Worm (Caenorhabditis elegans) whole organism, L1 larva: ENCODE measurements around the gene T21B4.3.

Source experiments
- C04F5.9 ChIP-seq: sonication (generic microtip); optimal IDR thresholded peaks from 2 replicates; lab custom pipeline; 2016; ENCODE audit warnings: missing genetic modification characterization, missing compliant biosample characterization
- C16A3.4 ChIP-seq: fragments of 150-350 bp; optimal IDR thresholded peaks from 2 replicates; lab custom pipeline; 2014; ENCODE audit warnings: missing biosample characterization, missing genetic modification characterization
- F16B12.6 ChIP-seq: fragments of 150-350 bp; optimal IDR thresholded peaks from 2 replicates; lab custom pipeline; 2014; ENCODE audit warnings: missing biosample characterization, missing genetic modification characterization
- Y116A8C.19 ChIP-seq: sonication (generic microtip); optimal IDR thresholded peaks from 2 replicates; lab custom pipeline; 2016; ENCODE audit warnings: missing compliant biosample characterization, missing genetic modification characterization, borderline replicate concordance
- aha-1 ChIP-seq: fragments of 150-350 bp; optimal IDR thresholded peaks from 2 replicates; lab custom pipeline; 2014; ENCODE audit warnings: missing biosample characterization, missing genetic modification characterization
- alr-1 ChIP-seq: fragments of 200-800 bp; sonication (Bioruptor generic); optimal IDR thresholded peaks from 2 replicates; lab custom pipeline; 2018; ENCODE audit warnings: borderline replicate concordance, mild to moderate bottlenecking, missing genetic modification characterization, missing compliant biosample characterization
- ama-1 ChIP-seq: fragments of 150-350 bp; optimal IDR thresholded peaks from 2 replicates; lab custom pipeline; 2014
- ceh-63 ChIP-seq: fragments of 200-800 bp; sonication (Bioruptor generic); optimal IDR thresholded peaks from 2 replicates; lab custom pipeline; 2018; ENCODE audit warnings: mild to moderate bottlenecking, missing genetic modification characterization, missing compliant biosample characterization
- ceh-88 ChIP-seq: fragments of 200-800 bp; sonication (Bioruptor generic); IDR thresholded peaks from 2 replicates; pipeline ENCODE4 v1.3.6; 2022; ENCODE audit warnings: missing genetic modification characterization, missing compliant biosample characterization
- ces-1 ChIP-seq: fragments of 150-350 bp; optimal IDR thresholded peaks from 2 replicates; lab custom pipeline; 2014; ENCODE audit warnings: missing biosample characterization, missing genetic modification reagents, missing genetic modification characterization
- dsc-1 ChIP-seq: sonication (generic microtip); optimal IDR thresholded peaks from 2 replicates; lab custom pipeline; 2016; ENCODE audit warnings: mild to moderate bottlenecking, missing genetic modification characterization, missing compliant biosample characterization
- efl-1 ChIP-seq, 4 experiments: fragments of 150-350 bp; optimal IDR thresholded peaks in 3 of 4; peaks in 1 of 4; 1 replicate in 1 of 4; 2 replicates in 3 of 4; lab custom pipeline; 2014; ENCODE audit warnings: missing biosample characterization in 2 of 4, missing genetic modification characterization in 2 of 4, missing genetic modification reagents in 2 of 4
- egl-13 ChIP-seq: sonication (generic microtip); optimal IDR thresholded peaks from 2 replicates; lab custom pipeline; 2016; ENCODE audit warnings: missing genotype, missing genetic modification reagents, missing genetic modification characterization, missing compliant biosample characterization
- elt-3 ChIP-seq, 6 experiments: fragments of 150-350 bp in 1 of 6; sonication (generic microtip); optimal IDR thresholded peaks; 2 replicates each; lab custom pipeline; 2017 to 2018; ENCODE audit warnings: missing biosample characterization in 6 of 6, missing genetic modification characterization in 6 of 6, inconsistent platforms in 1 of 6
- fkh-4 ChIP-seq: sonication (generic microtip); optimal IDR thresholded peaks from 2 replicates; lab custom pipeline; 2016; ENCODE audit warnings: missing compliant biosample characterization, missing genetic modification characterization, borderline replicate concordance
- fkh-8 ChIP-seq: sonication (generic microtip); optimal IDR thresholded peaks from 2 replicates; lab custom pipeline; 2016; ENCODE audit warnings: mild to moderate bottlenecking, missing genetic modification characterization, missing compliant biosample characterization
- fos-1 ChIP-seq: fragments of 150-350 bp; optimal IDR thresholded peaks from 2 replicates; lab custom pipeline; 2014; ENCODE audit warnings: missing biosample characterization, missing genetic modification characterization
- isw-1 ChIP-seq: fragments of 200-800 bp; sonication (Bioruptor generic); IDR thresholded peaks from 2 replicates; pipeline ENCODE4 v1.3.6; 2022; ENCODE audit warnings: missing genetic modification characterization, missing compliant biosample characterization
- jun-1 ChIP-seq: fragments of 150-350 bp; optimal IDR thresholded peaks from 2 replicates; lab custom pipeline; 2014; ENCODE audit warnings: missing biosample characterization, missing genetic modification reagents, missing genetic modification characterization
- lin-13 ChIP-seq: fragments of 150-350 bp; optimal IDR thresholded peaks from 2 replicates; lab custom pipeline; 2014; ENCODE audit warnings: missing biosample characterization, missing genetic modification reagents, missing genetic modification characterization
- lin-15B ChIP-seq: fragments of 150-350 bp; sonication (generic microtip); optimal IDR thresholded peaks from 3 replicates; lab custom pipeline; 2014; ENCODE audit warnings: missing biosample characterization, missing genetic modification characterization
- lir-3 ChIP-seq: sonication (generic microtip); optimal IDR thresholded peaks from 2 replicates; lab custom pipeline; 2016; ENCODE audit warnings: mild to moderate bottlenecking, missing genetic modification characterization, moderate library complexity, missing compliant biosample characterization; ENCODE audit not compliant: poor library complexity
- lsy-2 ChIP-seq, 2 experiments: fragments of 150-350 bp; optimal IDR thresholded peaks; 2 replicates each; lab custom pipeline; 2014; ENCODE audit warnings: missing biosample characterization in 2 of 2, missing genetic modification characterization in 2 of 2
- mab-9 ChIP-seq: fragments of 200-800 bp; sonication (Bioruptor generic); IDR thresholded peaks from 2 replicates; pipeline ENCODE4 v1.3.6; 2022; ENCODE audit warnings: missing genetic modification reagents, missing genetic modification characterization, missing compliant biosample characterization
- mef-2 ChIP-seq: fragments of 150-350 bp; optimal IDR thresholded peaks from 2 replicates; lab custom pipeline; 2014; ENCODE audit warnings: missing biosample characterization, missing genetic modification characterization
- mep-1 ChIP-seq: fragments of 150-350 bp; optimal IDR thresholded peaks from 2 replicates; lab custom pipeline; 2014; ENCODE audit warnings: missing biosample characterization, missing genetic modification characterization
- nhr-11 ChIP-seq: fragments of 150-350 bp; optimal IDR thresholded peaks from 2 replicates; lab custom pipeline; 2014; ENCODE audit warnings: missing biosample characterization, missing genetic modification characterization
- nhr-28 ChIP-seq: fragments of 150-350 bp; optimal IDR thresholded peaks from 2 replicates; lab custom pipeline; 2014; ENCODE audit warnings: missing biosample characterization, missing genetic modification characterization
- nhr-85 ChIP-seq: sonication (generic microtip); peaks from one replicate; lab custom pipeline; 2016; ENCODE audit warnings: missing genetic modification characterization, inconsistent platforms, missing compliant biosample characterization
- nhr-90 ChIP-seq: sonication (generic microtip); optimal IDR thresholded peaks from 2 replicates; lab custom pipeline; 2016; ENCODE audit warnings: mild to moderate bottlenecking, missing genetic modification characterization, missing compliant biosample characterization; ENCODE audit not compliant: poor library complexity
- pag-3 ChIP-seq: sonication (generic microtip); optimal IDR thresholded peaks from 2 replicates; lab custom pipeline; 2017; ENCODE audit warnings: missing genetic modification characterization, mild to moderate bottlenecking, missing compliant biosample characterization, antibody characterized with exemption, borderline replicate concordance; ENCODE audit not compliant: insufficient read depth
- pax-3 ChIP-seq: fragments of 200-800 bp; sonication (Bioruptor generic); optimal IDR thresholded peaks from 2 replicates; lab custom pipeline; 2018; ENCODE audit warnings: mild to moderate bottlenecking, missing genetic modification characterization, moderate library complexity, missing compliant biosample characterization
- pqm-1 ChIP-seq: sonication (generic microtip); optimal IDR thresholded peaks from 3 replicates; lab custom pipeline; 2017; ENCODE audit warnings: missing biosample characterization, missing genetic modification characterization
- rnt-1 ChIP-seq: sonication (generic microtip); optimal IDR thresholded peaks from 2 replicates; lab custom pipeline; 2016; ENCODE audit warnings: mild to moderate bottlenecking, missing genetic modification characterization, moderate library complexity, missing compliant biosample characterization
- snu-23 ChIP-seq: sonication (generic microtip); optimal IDR thresholded peaks from 2 replicates; lab custom pipeline; 2016; ENCODE audit warnings: missing genetic modification characterization, missing compliant biosample characterization
- sptf-1 ChIP-seq: fragments of 150-350 bp; optimal IDR thresholded peaks from 2 replicates; lab custom pipeline; 2014; ENCODE audit warnings: missing biosample characterization, missing genetic modification characterization
- swsn-7 ChIP-seq: sonication (generic microtip); optimal IDR thresholded peaks from 2 replicates; lab custom pipeline; 2016; ENCODE audit warnings: missing genetic modification characterization, missing compliant biosample characterization
- tbx-2 ChIP-seq: sonication (generic microtip); optimal IDR thresholded peaks from 2 replicates; lab custom pipeline; 2016; ENCODE audit warnings: missing genetic modification characterization, missing compliant biosample characterization
- unc-130 ChIP-seq: fragments of 150-350 bp; optimal IDR thresholded peaks from 2 replicates; lab custom pipeline; 2017; ENCODE audit warnings: missing biosample characterization, missing genetic modification characterization, inconsistent platforms
- unc-30 ChIP-seq: sonication (generic microtip); optimal IDR thresholded peaks from 2 replicates; lab custom pipeline; 2017; ENCODE audit warnings: missing biosample characterization, missing genetic modification characterization
- unc-98 ChIP-seq: fragments of 200-800 bp; sonication (Bioruptor generic); IDR thresholded peaks from 2 replicates; pipeline ENCODE4 v1.3.6; 2022; ENCODE audit warnings: missing genetic modification characterization, missing compliant biosample characterization
- vab-15 ChIP-seq: sonication (generic microtip); optimal IDR thresholded peaks from 2 replicates; lab custom pipeline; 2017; ENCODE audit warnings: missing genotype, mild to moderate bottlenecking, missing genetic modification characterization, missing compliant biosample characterization
- xbp-1 ChIP-seq: sonication (generic microtip); optimal IDR thresholded peaks from 2 replicates; lab custom pipeline; 2016; ENCODE audit warnings: missing genetic modification characterization, missing compliant biosample characterization
- ztf-4 ChIP-seq: fragments of 150-350 bp; optimal IDR thresholded peaks from 2 replicates; lab custom pipeline; 2014; ENCODE audit warnings: missing biosample characterization, missing genetic modification characterization

T21B4.3 gene

DNA sequence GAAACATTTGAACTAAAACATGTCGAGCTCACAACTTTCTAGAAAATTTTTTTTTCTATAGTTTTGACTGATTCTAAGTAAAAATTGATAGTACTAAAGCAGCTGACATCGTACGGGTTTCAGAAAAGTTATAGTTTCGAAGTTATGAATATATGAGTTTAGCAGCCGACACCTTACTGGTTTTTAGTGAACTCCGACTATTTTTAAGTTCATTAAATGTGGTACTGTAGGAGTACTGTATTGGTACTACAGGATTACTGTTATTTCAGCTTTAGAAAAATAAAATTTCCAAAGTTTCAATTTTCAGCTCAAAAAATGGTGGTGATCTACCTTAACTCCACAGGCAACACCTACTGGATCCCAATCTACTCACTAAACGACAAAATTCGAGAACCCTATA, 31.3 kb downstream of the T21B4.3 start, which contains the start of gene sre-37:
sre-37 (plus strand) TSS at position 301 of the 400 bp plus-strand sequence.
- TF ChIP-seq fos-1 (tag; lab: Kevin White, UChicago) (no peak), ceh-88 (GFP tag; lab: Robert Waterston, UW) (no peak), fkh-8 (tag; lab: Kevin White, UChicago) (no peak), ceh-63 (GFP tag; lab: Kevin White, UChicago) (no peak), unc-98 (no peak), aha-1 (tag; lab: Kevin White, UChicago) (no peak), pag-3 (tag; lab: Kevin White, UChicago) (no peak), F16B12.6 (no peak), lin-15B (tag; lab: Kevin White, UChicago) (no peak), nhr-85 (tag; lab: Kevin White, UChicago) (no peak), ama-1 (lab: Kevin White, UChicago) (no peak), nhr-90 (tag; lab: Kevin White, UChicago) (no peak), C16A3.4 (tag; lab: Kevin White, UChicago) (no peak), nhr-28 (tag; lab: Kevin White, UChicago) (no peak), rnt-1 (tag; lab: Kevin White, UChicago) (no peak), tbx-2 (tag; lab: Kevin White, UChicago) (no peak), ces-1 (GFP tag; lab: Kevin White, UChicago) (no peak)

DNA sequence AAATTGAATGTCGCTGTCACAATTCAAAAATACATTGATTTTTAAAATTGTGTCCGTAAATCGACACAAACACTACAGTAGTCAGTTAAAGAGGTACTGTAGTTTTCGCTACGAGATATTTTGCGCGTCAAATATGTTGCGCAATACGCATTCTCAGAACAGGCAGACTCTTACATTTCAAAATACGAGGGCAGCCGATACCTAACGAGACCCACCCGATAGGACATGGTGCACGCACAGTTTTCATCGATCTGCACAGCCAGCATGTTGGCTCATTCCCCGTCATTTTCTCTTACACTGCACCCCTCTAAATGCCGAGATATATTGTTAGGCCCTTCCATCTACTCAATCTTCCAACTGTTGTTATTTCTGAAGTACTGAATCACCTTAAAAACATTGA, 34.6 kb downstream of the T21B4.3 start, which contains the start of gene F15A4.2:
F15A4.2 (plus strand) TSS at position 301 of the 400 bp plus-strand sequence.
- no peak for TF ChIP-seq Y116A8C.19
- no peak for TF ChIP-seq pqm-1
- TF ChIP-seq fkh-8 (tag; lab: Kevin White, UChicago): no peak
- no peak for TF ChIP-seq C04F5.9 (tag; lab: Kevin White, UChicago)
- no peak for TF ChIP-seq sptf-1 (tag; lab: Kevin White, UChicago)
- no peak for TF ChIP-seq mab-9
- no peak for TF ChIP-seq isw-1 (GFP tag; lab: Robert Waterston, UW)
- TF ChIP-seq alr-1 (tag; lab: Kevin White, UChicago): no peak
- TF ChIP-seq lir-3 (tag; lab: Kevin White, UChicago): no peak
- TF ChIP-seq nhr-28 (tag; lab: Kevin White, UChicago): no peak
- TF ChIP-seq mep-1 (tag; lab: Kevin White, UChicago): no peak
- no peak for TF ChIP-seq egl-13 (tag; lab: Kevin White, UChicago)
- no peak for TF ChIP-seq snu-23 (GFP tag; lab: Kevin White, UChicago)
- no peak for TF ChIP-seq dsc-1 (tag; lab: Kevin White, UChicago)
- TF ChIP-seq vab-15 (tag; lab: Kevin White, UChicago): no peak
- TF ChIP-seq C16A3.4 (tag; lab: Kevin White, UChicago): no peak

DNA sequence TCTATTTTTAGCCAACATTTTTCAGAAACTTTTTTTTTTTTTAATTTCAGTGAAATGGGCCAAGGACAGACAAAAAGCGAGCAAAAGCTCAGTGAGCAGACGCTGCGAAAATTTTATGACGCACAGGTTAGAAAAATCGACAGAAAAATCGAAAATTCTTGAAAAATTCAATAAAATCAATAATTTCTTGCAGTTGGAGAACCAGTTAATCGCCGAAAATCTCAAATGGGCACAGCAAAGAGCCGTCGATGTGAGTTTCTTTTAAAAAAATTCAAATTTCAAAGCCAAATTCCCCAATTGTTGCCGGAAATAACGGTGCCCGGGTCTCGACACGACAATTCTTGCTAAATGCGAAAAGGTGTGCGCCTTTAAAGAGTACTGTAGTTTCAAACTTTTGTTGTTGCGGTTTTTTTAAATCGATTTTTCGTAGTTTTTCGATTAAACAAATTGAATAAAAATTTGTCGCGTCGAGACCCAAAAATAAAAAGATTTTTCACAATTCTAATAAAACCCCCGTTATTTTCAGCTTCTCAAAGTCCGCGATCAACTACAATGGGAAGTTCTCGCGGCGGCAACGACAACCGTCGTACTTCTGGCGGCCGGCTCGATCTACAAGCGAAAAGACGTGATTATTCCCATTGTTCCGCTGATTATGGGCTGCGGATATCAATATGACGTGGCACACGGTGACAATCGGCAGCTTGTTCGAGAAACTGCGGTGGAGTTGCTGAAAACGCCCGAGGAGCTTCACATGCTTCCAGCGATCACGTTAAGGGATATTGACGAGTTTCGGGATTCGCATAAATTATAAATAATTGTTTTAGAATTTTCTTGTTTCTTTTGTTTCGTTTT, 36.1 kb downstream of the T21B4.3 start, which contains the start of gene tag-280:
tag-280 (plus strand) TSS at position 51 of the 852 bp plus-strand sequence.
- no peak for TF ChIP-seq swsn-7 (tag; lab: Kevin White, UChicago)
- no peak for TF ChIP-seq efl-1 (optimal IDR thresholded peaks at IDR 0.05; lab: Kevin White, UChicago)
- TF ChIP-seq efl-1 (GFP tag; optimal IDR thresholded peaks at IDR 0.05 in 1 of 2; lab: Kevin White, UChicago): peak in 1 of 2 experiments; percentile 59

DNA sequence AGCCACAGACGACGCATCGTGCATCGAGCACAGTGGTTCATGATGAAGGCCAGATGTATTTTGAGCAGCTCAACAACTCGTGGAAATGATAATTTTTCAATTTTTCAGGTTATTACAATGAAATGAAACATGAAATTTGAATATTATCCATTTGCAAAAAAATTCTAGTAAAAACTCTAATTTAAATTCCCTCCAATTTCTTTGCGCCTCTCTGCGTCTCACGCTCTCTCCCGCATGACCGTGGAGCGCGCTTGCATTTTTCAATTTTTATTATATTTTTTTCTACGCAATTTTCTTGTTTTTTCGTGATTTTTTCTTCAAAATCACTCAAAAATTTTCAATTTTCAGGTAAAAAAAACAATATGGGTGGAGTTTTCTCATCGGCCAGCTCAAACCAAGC, 37.5 kb downstream of the T21B4.3 start, which contains the start of gene tag-281:
tag-281 (plus strand) TSS at position 340 of the 400 bp plus-strand sequence.
- peak; percentile 87 for TF ChIP-seq xbp-1
- TF ChIP-seq egl-13 (tag; lab: Kevin White, UChicago): peak; percentile 72
- TF ChIP-seq isw-1 (GFP tag; lab: Robert Waterston, UW): peak; percentile 87
- peak; percentile 54; the same call in 1 of the 2 replicates for TF ChIP-seq mab-9
- peak; percentile 86 for TF ChIP-seq lin-13 (GFP tag; lab: Kevin White, UChicago)
- no peak for TF ChIP-seq sptf-1 (tag; lab: Kevin White, UChicago)
- peak; percentile 91 for TF ChIP-seq rnt-1 (tag; lab: Kevin White, UChicago)
- TF ChIP-seq unc-30: no peak
- peak in 2 of 6 experiments; percentile 74 to 86 for TF ChIP-seq elt-3 (tag; optimal IDR thresholded peaks at IDR 0.05; lab: Kevin White, UChicago)
- no peak for TF ChIP-seq fkh-4 (tag; lab: Kevin White, UChicago)
- no peak for TF ChIP-seq ces-1 (GFP tag; lab: Kevin White, UChicago)
- TF ChIP-seq unc-130: peak; percentile 70
- peak; percentile 16 for TF ChIP-seq ztf-4 (tag; lab: Kevin White, UChicago)
- TF ChIP-seq jun-1 (tag; lab: Kevin White, UChicago): peak; percentile 86
- peak; percentile 71 for TF ChIP-seq nhr-11 (tag; lab: Kevin White, UChicago)
- peak; percentile 91 to 93 for TF ChIP-seq lsy-2 (tag; optimal IDR thresholded peaks at IDR 0.05; lab: Kevin White, UChicago)
- TF ChIP-seq mef-2 (tag; lab: Kevin White, UChicago): no peak
- TF ChIP-seq pax-3: peak; percentile 76
- peak; percentile 78 for TF ChIP-seq fos-1 (tag; lab: Kevin White, UChicago)
